Fruit fly (Drosophila melanogaster) S2 (cell line): ENCODE data around the gene sphe.

ENCODE experiments used
- CG8478 ChIP-seq: fragments of >200 bp; optimal IDR thresholded peaks from 2 replicates; lab custom pipeline; 2018
- CTCF ChIP-seq, 2 experiments: fragments of >200 bp; optimal IDR thresholded peaks; 2 replicates each; lab custom pipeline; 2018

The sphe gene

dm6 chrX:16723203-16724173 lies 21.7 kb upstream of the sphe start:
- TF ChIP-seq CG8478 (lab: Kevin White, UChicago) (no peak), CTCF (optimal IDR thresholded peaks at IDR 0.05; lab: Kevin White, UChicago) (no peak)

- TF ChIP-seq CTCF (optimal IDR thresholded peaks at IDR 0.05; lab: Kevin White, UChicago), result no peak
- no peak for TF ChIP-seq CG8478 (lab: Kevin White, UChicago)
Measured at dm6 chrX:16721168-16721567, 19.4 kb upstream of the sphe start, which contains the start of the genes CG32572 and CG34325. Gene CG32572 (plus strand): TSS chrX:16721183. Gene CG34325 (minus strand): TSS chrX:16721411.

DNA sequence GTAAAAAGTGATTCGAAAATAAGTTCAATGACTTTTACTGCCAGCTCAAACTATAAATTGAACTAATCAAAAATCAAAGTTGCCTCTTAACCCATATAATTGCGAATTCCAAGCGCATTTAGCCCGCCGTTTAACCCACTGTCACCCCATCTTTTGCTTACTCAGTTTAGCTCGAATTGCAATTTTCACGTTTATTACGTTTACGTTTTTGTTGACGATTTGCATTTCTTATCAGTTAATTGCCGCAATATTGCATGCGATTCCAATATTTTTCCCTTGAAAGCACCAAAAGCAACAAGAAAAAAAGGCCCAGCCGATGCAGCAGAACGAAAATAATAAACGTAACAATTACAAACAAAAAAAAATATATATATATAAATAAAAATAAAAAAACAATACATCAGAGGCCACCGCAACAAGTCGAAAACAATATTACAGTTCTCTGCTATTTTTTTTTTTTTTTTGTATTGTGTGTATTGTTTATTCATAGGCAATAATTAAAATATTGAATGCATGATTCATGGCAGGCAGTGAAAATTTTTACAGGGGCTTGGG lies 16.5 kb upstream of the sphe start:
- TF ChIP-seq CG8478 (lab: Kevin White, UChicago) (no peak), CTCF (optimal IDR thresholded peaks at IDR 0.05; lab: Kevin White, UChicago) (no peak)

dm6 chrX:16716649-16717048 lies 14.9 kb upstream of the sphe start:
- TF ChIP-seq CG8478 (lab: Kevin White, UChicago) (no peak), CTCF (optimal IDR thresholded peaks at IDR 0.05; lab: Kevin White, UChicago) (no peak)

DNA sequence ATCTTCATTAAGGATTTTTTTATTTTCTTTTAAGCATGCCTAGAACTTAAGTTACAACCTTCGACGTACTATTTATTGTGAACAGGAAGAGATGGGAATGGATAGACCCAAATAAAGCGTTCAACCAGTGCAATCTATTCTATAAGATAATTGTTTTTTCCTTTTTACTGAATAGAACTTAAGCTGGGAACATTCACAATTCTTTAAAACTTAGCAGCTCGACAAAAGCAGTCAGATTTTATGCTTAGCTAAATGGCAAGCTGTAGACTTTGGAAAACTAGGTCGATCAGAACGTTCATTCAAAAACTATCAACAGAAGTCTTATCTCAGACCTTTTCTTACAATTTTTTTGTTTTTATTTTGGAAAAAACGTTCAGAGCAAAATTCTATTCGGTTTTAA lies 9.2 kb upstream of the sphe start, which contains the start of gene CG13008:
CG13008 (plus strand) TSS at position 301 of the 400 bp plus-strand sequence.
- TF ChIP-seq CG8478 (lab: Kevin White, UChicago) (no peak), CTCF (optimal IDR thresholded peaks at IDR 0.05; lab: Kevin White, UChicago) (no peak)

- TF ChIP-seq CTCF (optimal IDR thresholded peaks at IDR 0.05; lab: Kevin White, UChicago), result no peak
- no peak for TF ChIP-seq CG8478 (lab: Kevin White, UChicago)
Measured at dm6 chrX:16706774-16707173, 5.0 kb upstream of the sphe start, which contains the start of gene CG9672. Gene CG9672 (minus strand): TSS chrX:16706874.

DNA sequence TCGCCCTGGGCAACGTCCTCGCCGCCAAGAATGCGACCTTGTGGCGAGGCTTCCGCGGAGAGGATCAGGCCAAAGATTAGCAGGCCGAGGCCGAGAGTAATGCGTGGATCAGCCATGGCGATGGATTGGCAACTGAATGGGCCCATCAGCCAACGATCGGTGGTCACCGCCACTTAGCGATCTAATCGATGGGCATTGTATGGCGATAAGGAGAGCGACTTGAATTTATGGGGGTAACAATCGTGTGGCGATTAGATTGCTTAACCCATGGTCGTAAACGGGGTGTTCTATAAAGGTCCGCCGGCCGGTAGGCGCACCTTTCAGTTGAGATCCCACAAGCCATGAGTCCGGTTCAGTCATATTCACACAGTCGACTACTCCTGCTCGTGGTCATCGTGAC lies 2.0 kb upstream of the sphe start, which contains the start of the genes CG9673 and CG4653:
CG9673 (minus strand) TSS at position 138 of the 400 bp plus-strand sequence.
CG4653 (plus strand) TSS at position 335 of the 400 bp plus-strand sequence.
- no peak for TF ChIP-seq CG8478 (lab: Kevin White, UChicago)
- no peak for TF ChIP-seq CTCF (optimal IDR thresholded peaks at IDR 0.05; lab: Kevin White, UChicago)

dm6 chrX:16700070-16700469 lies 1.7 kb downstream of the sphe start, which contains the start of gene CG9676:
Gene CG9676 (minus strand): TSS chrX:16700170.
- TF ChIP-seq CG8478 (lab: Kevin White, UChicago), result no peak
- no peak for TF ChIP-seq CTCF (optimal IDR thresholded peaks at IDR 0.05; lab: Kevin White, UChicago)

- no peak for TF ChIP-seq CTCF (optimal IDR thresholded peaks at IDR 0.05; lab: Kevin White, UChicago)
Measured at dm6 chrX:16697882-16698571, 3.7 kb downstream of the sphe start.

dm6 chrX:16696614-16697519 lies 4.9 kb downstream of the sphe start:
- TF ChIP-seq CG8478 (lab: Kevin White, UChicago), result no peak
- no peak for TF ChIP-seq CTCF (optimal IDR thresholded peaks at IDR 0.05; lab: Kevin White, UChicago)

dm6 chrX:16695658-16696181 lies 6.1 kb downstream of the sphe start, which contains the start of gene CG4678:
Gene CG4678 (plus strand): TSS chrX:16696131.
- no peak for TF ChIP-seq CG8478 (lab: Kevin White, UChicago)
- peak in 1 of 2 experiments; percentile 23 for TF ChIP-seq CTCF (optimal IDR thresholded peaks at IDR 0.05; lab: Kevin White, UChicago)

DNA sequence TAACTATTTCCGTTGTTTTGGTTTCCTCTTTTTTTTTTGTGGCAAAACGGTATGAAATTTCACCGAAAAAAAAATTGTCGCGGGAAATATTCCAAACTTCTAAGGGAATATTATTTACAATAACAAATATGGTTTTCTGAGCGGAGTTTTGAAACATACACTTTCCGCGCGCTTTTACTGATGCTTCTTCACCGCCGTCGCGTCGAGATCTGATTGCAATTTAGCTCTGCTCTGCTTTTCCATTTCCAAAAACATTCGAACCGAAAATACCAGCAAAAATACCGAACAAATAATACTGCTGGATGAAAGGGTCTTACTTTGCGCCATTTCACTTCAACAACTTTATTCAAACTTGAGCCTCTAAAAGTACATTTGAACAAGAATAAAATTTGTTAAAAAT lies 6.8 kb downstream of the sphe start, which contains the start of gene Septin4:
Septin4 (minus strand) TSS at position 215 of the 400 bp plus-strand sequence.
- TF ChIP-seq CTCF (optimal IDR thresholded peaks at IDR 0.05; lab: Kevin White, UChicago) (no peak), CG8478 (lab: Kevin White, UChicago) (no peak)

DNA sequence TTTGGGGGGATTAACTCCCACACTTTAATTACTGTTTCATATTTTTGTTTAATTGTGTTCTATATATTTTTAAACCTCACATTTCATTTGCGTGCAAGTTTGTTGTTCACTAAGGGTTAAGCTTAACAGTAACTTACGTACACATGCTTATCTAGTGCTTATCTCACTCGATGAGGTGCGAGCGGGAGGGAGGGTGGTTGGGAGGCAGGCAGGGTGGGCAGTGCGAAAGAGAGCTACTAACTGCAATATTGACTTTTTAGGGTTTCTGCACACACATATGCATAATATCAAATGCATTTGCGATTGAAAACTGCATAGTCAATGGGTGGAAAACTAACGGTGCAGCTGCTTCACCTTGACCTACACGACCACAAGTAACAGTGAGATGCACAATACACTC lies 7.3 kb downstream of the sphe start:
- TF ChIP-seq CTCF (optimal IDR thresholded peaks at IDR 0.05; lab: Kevin White, UChicago), result no peak
- no peak for TF ChIP-seq CG8478 (lab: Kevin White, UChicago)
